Worm (Caenorhabditis elegans): Measurements from ENCODE around the gene C05D10.4.

DNA sequence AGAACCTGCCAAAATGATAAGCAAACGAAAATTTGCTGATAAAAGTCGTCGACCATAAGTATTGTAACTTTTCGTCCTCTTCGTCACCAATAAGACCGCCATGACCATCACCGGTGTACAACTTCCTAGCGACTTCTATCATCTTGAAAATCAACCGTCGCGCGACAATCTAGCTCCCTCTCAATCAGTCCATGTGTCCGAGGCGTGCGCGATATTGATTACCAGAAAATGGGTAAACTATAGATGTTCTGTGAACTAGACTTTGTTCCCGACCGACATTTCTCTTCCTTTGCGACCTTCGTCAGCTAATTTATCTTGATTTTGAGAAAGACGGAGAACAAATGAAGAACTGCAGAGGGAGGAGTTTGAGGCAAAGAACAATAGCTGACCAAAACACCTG, 42.6 kb upstream of the C05D10.4 start:
- TF ChIP-seq tlp-1 (tag; optimal IDR thresholded peaks at IDR 0.05) (no peak), nhr-90 (tag; optimal IDR thresholded peaks at IDR 0.05; ENCODE audit: poor library complexity) (peak; percentile 65), ztf-11 (tag; optimal IDR thresholded peaks at IDR 0.05) (no peak), nhr-237 (tag; optimal IDR thresholded peaks at IDR 0.05) (no peak), nhr-28 (tag; optimal IDR thresholded peaks at IDR 0.05) (no peak), zag-1 (tag; optimal IDR thresholded peaks at IDR 0.05) (no peak), mep-1 (tag; optimal IDR thresholded peaks at IDR 0.05) (peak; percentile 45), ceh-8 (GFP tag; optimal IDR thresholded peaks at IDR 0.05) (no peak), skn-1 (tag; optimal IDR thresholded peaks at IDR 0.05) (no peak), unc-62 (GFP tag; optimal IDR thresholded peaks at IDR 0.05) (no peak), fos-1 (tag; optimal IDR thresholded peaks at IDR 0.05) (no peak), aly-2 (tag; optimal IDR thresholded peaks at IDR 0.05) (no peak), lin-13 (GFP tag; optimal IDR thresholded peaks at IDR 0.05) (no peak), fkh-10 (GFP tag; optimal IDR thresholded peaks at IDR 0.05) (no peak)

All from whole organism, L1 larva.